Worm (Caenorhabditis elegans) whole organism, L2 larva: ENCODE measurements around the gene nac-3.

Experiments
- C34F6.9 ChIP-seq: fragments of 150-350 bp; optimal IDR thresholded peaks from 2 replicates; lab custom pipeline; 2014; ENCODE audit warnings: missing biosample characterization, missing genetic modification characterization
- F13H6.1 ChIP-seq: sonication (generic microtip); optimal IDR thresholded peaks from 2 replicates; lab custom pipeline; 2016; ENCODE audit warnings: missing genetic modification characterization, missing compliant biosample characterization
- R02D3.7 ChIP-seq: fragments of 150-350 bp; optimal IDR thresholded peaks from 2 replicates; lab custom pipeline; 2014; ENCODE audit warnings: missing biosample characterization, missing genetic modification characterization
- Y55F3AM.14 ChIP-seq: fragments of 200-800 bp; sonication (Bioruptor generic); optimal IDR thresholded peaks from 2 replicates; lab custom pipeline; 2018; ENCODE audit warnings: mild to moderate bottlenecking, missing genetic modification characterization, missing compliant biosample characterization
- ZK546.5 ChIP-seq: sonication (generic microtip); optimal IDR thresholded peaks from 2 replicates; lab custom pipeline; 2017; ENCODE audit warnings: missing biosample characterization, missing genetic modification characterization
- alr-1 ChIP-seq: fragments of 150-350 bp; optimal IDR thresholded peaks from 2 replicates; lab custom pipeline; 2014; ENCODE audit warnings: missing biosample characterization, missing genetic modification characterization
- ceh-16 ChIP-seq: fragments of 150-350 bp; optimal IDR thresholded peaks from 2 replicates; lab custom pipeline; 2014; ENCODE audit warnings: missing biosample characterization, missing genetic modification characterization
- crh-2 ChIP-seq: sonication (generic microtip); optimal IDR thresholded peaks from 2 replicates; lab custom pipeline; 2017; ENCODE audit warnings: missing biosample characterization, missing genetic modification characterization
- fos-1 ChIP-seq: fragments of 150-350 bp; optimal IDR thresholded peaks from 2 replicates; lab custom pipeline; 2014; ENCODE audit warnings: missing biosample characterization, missing genetic modification characterization
- gmeb-1 ChIP-seq: fragments of 150-350 bp; optimal IDR thresholded peaks from 2 replicates; lab custom pipeline; 2014; ENCODE audit warnings: missing biosample characterization, missing genetic modification characterization
- lin-11 ChIP-seq: fragments of 150-350 bp; sonication (generic microtip); optimal IDR thresholded peaks from 2 replicates; lab custom pipeline; 2014; ENCODE audit warnings: missing biosample characterization, missing genetic modification characterization, inconsistent platforms, mixed read lengths
- lin-13 ChIP-seq: fragments of 150-350 bp; optimal IDR thresholded peaks from 2 replicates; lab custom pipeline; 2014; ENCODE audit warnings: missing biosample characterization, missing genetic modification reagents, missing genetic modification characterization
- lsy-2 ChIP-seq, 2 experiments: fragments of 150-350 bp in 1 of 2; sonication (generic microtip) in 1 of 2; optimal IDR thresholded peaks; 2 replicates each; lab custom pipeline; 2014 to 2017; ENCODE audit warnings: missing biosample characterization in 2 of 2, missing genetic modification characterization in 2 of 2
- nhr-129 ChIP-seq: fragments of 150-350 bp; optimal IDR thresholded peaks from 2 replicates; lab custom pipeline; 2014; ENCODE audit warnings: missing biosample characterization, missing genetic modification characterization
- nhr-21 ChIP-seq: fragments of 150-350 bp; optimal IDR thresholded peaks from 2 replicates; lab custom pipeline; 2014; ENCODE audit warnings: missing biosample characterization, missing genetic modification characterization
- nhr-237 ChIP-seq: fragments of 150-350 bp; optimal IDR thresholded peaks from 2 replicates; lab custom pipeline; 2014; ENCODE audit warnings: missing biosample characterization, missing genetic modification characterization
- nhr-6 ChIP-seq: fragments of 150-350 bp; optimal IDR thresholded peaks from 2 replicates; lab custom pipeline; 2014; ENCODE audit warnings: missing biosample characterization, missing genetic modification characterization
- nhr-77 ChIP-seq: fragments of 150-350 bp; optimal IDR thresholded peaks from 2 replicates; lab custom pipeline; 2014; ENCODE audit warnings: missing biosample characterization, missing genetic modification characterization
- peb-1 ChIP-seq: fragments of 150-350 bp; optimal IDR thresholded peaks from 2 replicates; lab custom pipeline; 2014; ENCODE audit warnings: missing biosample characterization, missing genetic modification characterization
- snpc-4 ChIP-seq: fragments of 150-350 bp; optimal IDR thresholded peaks from 2 replicates; lab custom pipeline; 2014; ENCODE audit warnings: missing biosample characterization, missing genetic modification characterization
- unc-39 ChIP-seq: fragments of 150-350 bp; optimal IDR thresholded peaks from 2 replicates; lab custom pipeline; 2014; ENCODE audit warnings: missing biosample characterization, missing genetic modification characterization
- unc-55 ChIP-seq: fragments of 150-350 bp; sonication (generic microtip); optimal IDR thresholded peaks from 3 replicates; lab custom pipeline; 2014; ENCODE audit warnings: missing biosample characterization, missing genetic modification reagents, missing genetic modification characterization
- unc-62 ChIP-seq: fragments of 150-350 bp; optimal IDR thresholded peaks from 2 replicates; lab custom pipeline; 2014; ENCODE audit warnings: missing biosample characterization, missing genetic modification reagents, missing genetic modification characterization
- zag-1 ChIP-seq: fragments of 150-350 bp; optimal IDR thresholded peaks from 2 replicates; lab custom pipeline; 2014; ENCODE audit warnings: missing biosample characterization, missing genetic modification characterization
- ztf-11 ChIP-seq: sonication (generic microtip); optimal IDR thresholded peaks from 2 replicates; lab custom pipeline; 2017; ENCODE audit warnings: missing biosample characterization, missing genetic modification characterization

nac-3 gene

ce11 chrIII:10202894-10203871 lies 50.6 kb downstream of the nac-3 start, which contains the start of gene chc-1:
Gene chc-1, plus strand, starts transcription at chrIII:10203821.
- TF ChIP-seq crh-2 (tag; lab: Kevin White, UChicago) (peak; percentile 19), nhr-129 (peak; percentile 34), peb-1 (no peak), nhr-237 (tag; lab: Kevin White, UChicago) (no peak), alr-1 (tag; lab: Kevin White, UChicago) (no peak), fos-1 (peak; percentile 75), ZK546.5 (tag; lab: Kevin White, UChicago) (no peak), lin-13 (GFP tag; lab: Kevin White, UChicago) (no peak), gmeb-1 (tag; lab: Kevin White, UChicago) (peak; percentile 25), C34F6.9 (tag; lab: Kevin White, UChicago) (peak; percentile 50), unc-39 (tag; lab: Kevin White, UChicago) (no peak), unc-55 (peak; percentile 51), R02D3.7 (tag; lab: Kevin White, UChicago) (no peak), nhr-6 (tag; lab: Kevin White, UChicago) (no peak), lsy-2 (tag; optimal IDR thresholded peaks at IDR 0.05; lab: Kevin White, UChicago) (peak in 1 of 2 experiments; percentile 31)

- TF ChIP-seq ZK546.5 (tag; lab: Kevin White, UChicago) = no peak
- no peak for TF ChIP-seq fos-1
- TF ChIP-seq ceh-16 = no peak
- no peak for TF ChIP-seq nhr-77 (tag; lab: Kevin White, UChicago)
- no peak for TF ChIP-seq nhr-237 (tag; lab: Kevin White, UChicago)
- TF ChIP-seq snpc-4 = no peak
- TF ChIP-seq ztf-11 (tag; lab: Kevin White, UChicago) = no peak
- TF ChIP-seq lin-11 (tag; lab: Kevin White, UChicago) = no peak
- no peak for TF ChIP-seq Y55F3AM.14 (GFP tag; lab: Kevin White, UChicago)
- TF ChIP-seq unc-39 (tag; lab: Kevin White, UChicago) = no peak
- no peak for TF ChIP-seq zag-1 (tag; lab: Kevin White, UChicago)
- TF ChIP-seq F13H6.1 (tag; lab: Kevin White, UChicago) = no peak
- TF ChIP-seq nhr-21 = no peak
- TF ChIP-seq unc-62 = no peak
These were observed 53.8 kb downstream of the nac-3 start for ce11 chrIII:10206352-10206751.
